Fruit fly (Drosophila melanogaster) whole organism, embryonic: Measurements from ENCODE around the gene Jon99Fii.

ENCODE experiments used
- CG10462 ChIP-seq: fragments of 200-800 bp; sonication (Bioruptor generic); optimal IDR thresholded peaks from 2 replicates; lab custom pipeline; 2016; ENCODE audit warnings: missing biosample characterization, missing genetic modification characterization
- CG13296 ChIP-seq: fragments of 200-800 bp; sonication (Bioruptor generic); optimal IDR thresholded peaks from 3 replicates; lab custom pipeline; 2018; ENCODE audit warnings: missing biosample characterization, mild to moderate bottlenecking, missing genetic modification characterization
- CG18011 ChIP-seq: fragments of 200-800 bp; sonication (Bioruptor generic); optimal IDR thresholded peaks from 2 replicates; lab custom pipeline; 2017; ENCODE audit warnings: missing biosample characterization, missing genetic modification characterization, mild to moderate bottlenecking, moderate library complexity, missing genotype
- CG31365 ChIP-seq: fragments of 200-800 bp; sonication (Bioruptor generic); optimal IDR thresholded peaks from 2 replicates; lab custom pipeline; 2018; ENCODE audit warnings: missing biosample characterization, mild to moderate bottlenecking, missing genetic modification characterization
- CG3163 ChIP-seq: fragments of 200-800 bp; sonication (Bioruptor generic); optimal IDR thresholded peaks from 3 replicates; lab custom pipeline; 2016; ENCODE audit warnings: missing biosample characterization, missing genetic modification characterization
- Hand ChIP-seq: fragments of 200-800 bp; sonication (Bioruptor generic); optimal IDR thresholded peaks from 2 replicates; lab custom pipeline; 2017; ENCODE audit warnings: mild to moderate bottlenecking, missing biosample characterization, missing genetic modification reagents, missing genetic modification characterization
- Hsf ChIP-seq: fragments of 200-800 bp; sonication (Bioruptor generic); optimal IDR thresholded peaks from 3 replicates; lab custom pipeline; 2016; ENCODE audit warnings: missing biosample characterization, missing genetic modification characterization
- ab ChIP-seq: fragments of 200-800 bp; sonication (Bioruptor generic); optimal IDR thresholded peaks from 2 replicates; lab custom pipeline; 2016; ENCODE audit warnings: missing biosample characterization, missing genetic modification characterization
- caup ChIP-seq: fragments of 200-800 bp; sonication (Bioruptor generic); optimal IDR thresholded peaks from 3 replicates; lab custom pipeline; 2017; ENCODE audit warnings: missing biosample characterization, mild to moderate bottlenecking, missing genetic modification characterization, moderate library complexity; ENCODE audit not compliant: severe bottlenecking
- ind ChIP-seq: fragments of 200-800 bp; sonication (Bioruptor generic); optimal IDR thresholded peaks from 3 replicates; lab custom pipeline; 2016; ENCODE audit warnings: missing biosample characterization, missing genetic modification characterization
- inv ChIP-seq: fragments of 200-800 bp; sonication (Bioruptor generic); IDR thresholded peaks from 2 replicates; pipeline ENCODE4 v1.3.6; 2022; ENCODE audit warnings: missing biosample characterization, missing genetic modification characterization; ENCODE audit not compliant: partially characterized antibody
- psq ChIP-seq: fragments of 200-800 bp; sonication (Bioruptor generic); optimal IDR thresholded peaks from 2 replicates; lab custom pipeline; 2017; ENCODE audit warnings: missing biosample characterization, missing genetic modification characterization
- sqz ChIP-seq: fragments of 200-800 bp; sonication (Bioruptor generic); optimal IDR thresholded peaks from 3 replicates; lab custom pipeline; 2018; ENCODE audit warnings: missing biosample characterization, mild to moderate bottlenecking, missing genetic modification characterization
- stwl ChIP-seq: fragments of 200-800 bp; sonication (Bioruptor generic); optimal IDR thresholded peaks from 3 replicates; lab custom pipeline; 2018; ENCODE audit warnings: missing biosample characterization, mild to moderate bottlenecking, missing genetic modification characterization, moderate library complexity

DNA sequence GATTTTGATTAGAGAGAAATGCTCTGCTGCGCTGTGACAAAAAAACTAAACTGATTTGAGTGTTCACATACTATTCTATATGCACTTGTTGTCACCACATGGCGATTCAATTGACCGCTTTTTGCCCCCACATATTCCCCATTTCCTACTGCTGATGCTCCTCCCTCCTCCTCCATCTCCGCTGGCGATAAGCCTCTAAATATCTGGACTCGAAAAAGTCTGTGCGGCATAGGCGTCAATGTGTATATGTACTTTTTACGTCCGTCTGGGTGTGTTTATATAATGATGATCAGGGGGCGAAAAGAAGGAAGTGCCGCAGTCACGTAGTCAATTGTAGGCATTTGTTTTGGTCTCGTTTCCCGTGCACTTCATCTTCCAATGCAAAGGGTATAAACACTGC lies 21.2 kb downstream of the Jon99Fii start:
- no peak for TF ChIP-seq sqz
- no peak for TF ChIP-seq CG10462 (GFP tag; lab: Kevin White, UChicago)
- TF ChIP-seq Hand (GFP tag; lab: Kevin White, UChicago) = no peak
- no peak for TF ChIP-seq psq
- TF ChIP-seq ind (GFP tag; lab: Kevin White, UChicago) = no peak
- no peak for TF ChIP-seq CG31365 (tag; lab: Kevin White, UChicago)
- TF ChIP-seq inv = no peak
- no peak for TF ChIP-seq stwl (tag; lab: Kevin White, UChicago)
- no peak for TF ChIP-seq ab (GFP tag; lab: Kevin White, UChicago)
- no peak for TF ChIP-seq CG3163 (GFP tag; lab: Kevin White, UChicago)
- TF ChIP-seq CG18011 (GFP tag; lab: Kevin White, UChicago) = no peak
- TF ChIP-seq Hsf (GFP tag; lab: Kevin White, UChicago) = no peak
- TF ChIP-seq caup (GFP tag; lab: Kevin White, UChicago) = no peak
- no peak for TF ChIP-seq CG13296 (GFP tag; lab: Kevin White, UChicago)
